Fruit fly (Drosophila melanogaster): Measurements from ENCODE around the gene CG32110.

Gene CG32110

DNA sequence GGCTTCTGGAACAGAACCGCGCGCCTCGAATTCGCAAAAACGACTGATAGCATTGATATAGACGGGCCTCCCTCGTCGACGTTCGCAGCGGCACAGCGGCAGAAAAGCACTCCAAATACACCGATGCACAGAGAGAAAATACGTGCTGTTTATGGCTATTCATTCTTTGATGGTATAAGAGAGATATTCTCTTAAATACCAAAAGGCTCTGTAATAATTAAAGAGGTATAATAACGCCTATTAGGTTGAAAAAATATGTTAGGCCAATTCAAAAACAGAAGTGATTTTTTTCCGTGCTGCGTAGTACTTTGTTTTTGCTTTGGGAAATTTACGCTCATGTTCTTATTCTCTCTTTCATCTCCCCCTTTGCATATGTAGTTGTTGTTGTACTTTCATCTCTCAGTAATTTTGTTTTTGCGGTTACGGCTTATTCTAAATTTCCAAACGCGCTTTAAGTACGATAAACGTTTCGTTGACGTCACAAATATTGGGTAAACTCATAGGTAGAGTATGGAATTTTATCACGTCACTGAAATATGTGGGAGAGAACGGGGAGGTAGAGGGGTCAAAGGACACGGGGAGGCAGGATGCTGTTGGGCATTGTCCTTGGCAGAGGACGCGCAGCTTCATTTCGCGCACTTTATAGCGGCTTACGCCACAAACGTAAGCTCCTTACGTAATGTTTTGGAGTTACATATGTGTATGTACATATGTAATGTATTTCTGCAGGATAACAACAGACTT is 34.7 kb downstream of the CG32110 start, which contains the start of gene nebu (continued):
- TF ChIP-seq CG8089 (GFP tag; optimal IDR thresholded peaks at IDR 0.05): peak; percentile 92
- no peak; the same call in 2 of the 3 replicates for TF ChIP-seq sr (GFP tag; IDR thresholded peaks at IDR 0.05)
- TF ChIP-seq sd (tag; optimal IDR thresholded peaks at IDR 0.05): peak; percentile 91
- peak; percentile 91 for TF ChIP-seq toy (GFP tag; IDR thresholded peaks at IDR 0.05)
- peak; percentile 92 for TF ChIP-seq Fer2 (tag; optimal IDR thresholded peaks at IDR 0.05)
- TF ChIP-seq CG8944 (GFP tag; optimal IDR thresholded peaks at IDR 0.05): peak; percentile 97
- TF ChIP-seq CoRest (tag; optimal IDR thresholded peaks at IDR 0.05): peak; percentile 94
- peak; percentile 91 for TF ChIP-seq CG5245 (GFP tag; optimal IDR thresholded peaks at IDR 0.05)
- TF ChIP-seq Xrp1 (GFP tag; IDR thresholded peaks at IDR 0.05): peak; percentile 96
- TF ChIP-seq dysf (GFP tag; IDR thresholded peaks at IDR 0.05): peak; percentile 98
- peak; percentile 96 for TF ChIP-seq tx (GFP tag; optimal IDR thresholded peaks at IDR 0.05)
- TF ChIP-seq Fer1 (GFP tag; optimal IDR thresholded peaks at IDR 0.05): peak; percentile 99
- TF ChIP-seq CG17361 (GFP tag; IDR thresholded peaks at IDR 0.05): peak; percentile 94
- peak; percentile 97 for TF ChIP-seq CG9817 (tag; optimal IDR thresholded peaks at IDR 0.05)
- TF ChIP-seq CG2129 (GFP tag; IDR thresholded peaks at IDR 0.05; ENCODE audit: partially characterized antibody): no peak
- peak; percentile 85 for TF ChIP-seq CG1024 (GFP tag; IDR thresholded peaks at IDR 0.05)
- peak; percentile 93 for TF ChIP-seq Hr3 (GFP tag; optimal IDR thresholded peaks at IDR 0.05)
- peak; percentile 91 for TF ChIP-seq odd (GFP tag; optimal IDR thresholded peaks at IDR 0.05)
- TF ChIP-seq CG2678 (tag; optimal IDR thresholded peaks at IDR 0.05): peak; percentile 97
- TF ChIP-seq amos (GFP tag; IDR thresholded peaks at IDR 0.05; ENCODE audit: partially characterized antibody): no peak
- TF ChIP-seq dmrt11E (tag; optimal IDR thresholded peaks at IDR 0.05): peak; percentile 78
- TF ChIP-seq Bdp1 (GFP tag; optimal IDR thresholded peaks at IDR 0.05): peak; percentile 88
- peak; percentile 5 for TF ChIP-seq fd102C (GFP tag; optimal IDR thresholded peaks at IDR 0.05)
- TF ChIP-seq Lim3 (GFP tag; IDR thresholded peaks at IDR 0.05): peak; percentile 80; the same call in 1 of the 2 replicates
- peak; percentile 92 for TF ChIP-seq sug (tag; optimal IDR thresholded peaks at IDR 0.05)
- peak; percentile 95 for TF ChIP-seq CG7372 (GFP tag; IDR thresholded peaks at IDR 0.05)
- TF ChIP-seq wek (GFP tag; optimal IDR thresholded peaks at IDR 0.05): peak; percentile 80
- TF ChIP-seq Atf3 (GFP tag; optimal IDR thresholded peaks at IDR 0.05): peak; percentile 87
- TF ChIP-seq sqz (GFP tag; optimal IDR thresholded peaks at IDR 0.05): peak; percentile 72
- TF ChIP-seq scrt (GFP tag; optimal IDR thresholded peaks at IDR 0.05): peak; percentile 95
- no peak; the same call in 1 of the 2 replicates for TF ChIP-seq ssp (GFP tag; IDR thresholded peaks at IDR 0.05)
- no peak for TF ChIP-seq Optix (GFP tag; IDR thresholded peaks at IDR 0.05)
- peak; percentile 97 for TF ChIP-seq CG7556 (GFP tag; optimal IDR thresholded peaks at IDR 0.05)
- TF ChIP-seq CG11247 (GFP tag; IDR thresholded peaks at IDR 0.05): peak; percentile 96
- peak; percentile 93 for TF ChIP-seq H2.0 (GFP tag; IDR thresholded peaks at IDR 0.05)
- no peak for TF ChIP-seq prd (optimal IDR thresholded peaks at IDR 0.05)
- TF ChIP-seq prd (GFP tag; IDR thresholded peaks at IDR 0.05): peak; percentile 97
- peak; percentile 98 for TF ChIP-seq CG13894 (tag; optimal IDR thresholded peaks at IDR 0.05)
- TF ChIP-seq Rfx (GFP tag; IDR thresholded peaks at IDR 0.05): peak; percentile 99
- peak; percentile 94 for TF ChIP-seq CG31441 (GFP tag; IDR thresholded peaks at IDR 0.05)
- peak; percentile 89 for TF ChIP-seq CG43689 (GFP tag; IDR thresholded peaks at IDR 0.05)
- TF ChIP-seq NK7.1 (GFP tag; optimal IDR thresholded peaks at IDR 0.05): peak; percentile 95
- peak; percentile 96 for TF ChIP-seq zfh1 (GFP tag; IDR thresholded peaks at IDR 0.05)
- TF ChIP-seq gsb-n (tag; optimal IDR thresholded peaks at IDR 0.05): peak; percentile 74
- TF ChIP-seq bowl (GFP tag; IDR thresholded peaks at IDR 0.05): peak; percentile 89
- peak; percentile 66 for TF ChIP-seq kah (GFP tag; optimal IDR thresholded peaks at IDR 0.05)
- peak; percentile 81 for TF ChIP-seq E2f2 (GFP tag; IDR thresholded peaks at IDR 0.05)
- TF ChIP-seq CG30431 (GFP tag; optimal IDR thresholded peaks at IDR 0.05): peak; percentile 84
- TF ChIP-seq CG10462 (GFP tag; optimal IDR thresholded peaks at IDR 0.05): peak; percentile 89
- peak; percentile 97 for TF ChIP-seq cwo (GFP tag; optimal IDR thresholded peaks at IDR 0.05)

Data from whole organism, embryonic.